Fruit fly (Drosophila melanogaster) whole organism, embryonic: ENCODE measurements around the gene fz4.

Source experiments
- Ada2b ChIP-seq: fragments of 200-800 bp; sonication (Bioruptor generic); IDR thresholded peaks from 2 replicates; pipeline ENCODE4 v1.3.6; 2022; ENCODE audit warnings: missing biosample characterization, missing genetic modification characterization
- Asciz ChIP-seq: fragments of 200-800 bp; sonication (Bioruptor generic); optimal IDR thresholded peaks from 2 replicates; lab custom pipeline; 2017; ENCODE audit warnings: missing biosample characterization, mild to moderate bottlenecking, missing genetic modification characterization, missing genetic modification reagents
- Atf6 ChIP-seq: fragments of 200-800 bp; sonication (Bioruptor generic); IDR thresholded peaks from 2 replicates; pipeline ENCODE4 v1.3.6; 2022; ENCODE audit warnings: missing biosample characterization, missing genetic modification characterization
- B-H1 ChIP-seq: fragments of 200-800 bp; sonication (Bioruptor generic); IDR thresholded peaks from 3 replicates; pipeline ENCODE4 v1.3.6; 2022; ENCODE audit warnings: missing biosample characterization, missing genetic modification characterization
- Blimp-1 ChIP-seq: fragments of 200-800 bp; sonication (Bioruptor generic); optimal IDR thresholded peaks from 3 replicates; lab custom pipeline; 2018; ENCODE audit warnings: missing biosample characterization, missing genetic modification characterization, mild to moderate bottlenecking, moderate library complexity, missing genetic modification reagents
- C15 ChIP-seq: fragments of 200-800 bp; sonication (Bioruptor generic); IDR thresholded peaks from 3 replicates; pipeline ENCODE4 v1.3.6; 2022; ENCODE audit warnings: missing biosample characterization, missing genetic modification characterization
- CG10431 ChIP-seq: fragments of 200-800 bp; sonication (Bioruptor generic); optimal IDR thresholded peaks from 3 replicates; lab custom pipeline; 2018; ENCODE audit warnings: missing biosample characterization, mild to moderate bottlenecking, missing genetic modification characterization
- CG10565 ChIP-seq: fragments of 200-800 bp; sonication (Bioruptor generic); optimal IDR thresholded peaks from 3 replicates; lab custom pipeline; 2016; ENCODE audit warnings: missing biosample characterization, mild to moderate bottlenecking, missing genetic modification characterization
- CG12769 ChIP-seq: fragments of 200-800 bp; sonication (Bioruptor generic); optimal IDR thresholded peaks from 2 replicates; lab custom pipeline; 2019; ENCODE audit warnings: missing biosample characterization, mild to moderate bottlenecking, missing genetic modification characterization, moderate library complexity
- CG13287 ChIP-seq: fragments of 200-800 bp; sonication (Bioruptor generic); IDR thresholded peaks from 2 replicates; pipeline ENCODE4 v1.3.6; 2022; ENCODE audit warnings: missing biosample characterization, missing genetic modification characterization; ENCODE audit not compliant: partially characterized antibody
- CG1603 ChIP-seq: fragments of 200-800 bp; sonication (Bioruptor generic); optimal IDR thresholded peaks from 2 replicates; lab custom pipeline; 2019; ENCODE audit warnings: missing biosample characterization, mild to moderate bottlenecking, missing genetic modification characterization, moderate library complexity
- CG16813 ChIP-seq: fragments of 200-800 bp; sonication (Bioruptor generic); IDR thresholded peaks from 3 replicates; pipeline ENCODE4 v1.3.6; 2022; ENCODE audit warnings: missing biosample characterization, missing genetic modification characterization; ENCODE audit not compliant: partially characterized antibody
- CG16815 ChIP-seq: fragments of 200-800 bp; sonication (Bioruptor generic); optimal IDR thresholded peaks from 3 replicates; lab custom pipeline; 2017; ENCODE audit warnings: missing biosample characterization, mild to moderate bottlenecking, missing genetic modification characterization
- CG2678 ChIP-seq: fragments of 200-800 bp; sonication (Bioruptor generic); optimal IDR thresholded peaks from 3 replicates; lab custom pipeline; 2019; ENCODE audit warnings: missing biosample characterization, mild to moderate bottlenecking, missing genetic modification characterization, moderate library complexity
- CG30431 ChIP-seq: fragments of 200-800 bp; sonication (Bioruptor generic); optimal IDR thresholded peaks from 2 replicates; lab custom pipeline; 2017; ENCODE audit warnings: missing biosample characterization, missing genetic modification characterization
- CG34422 ChIP-seq: fragments of 200-800 bp; sonication (Bioruptor generic); IDR thresholded peaks from 3 replicates; pipeline ENCODE4 v1.3.6; 2022; ENCODE audit warnings: missing biosample characterization, missing genetic modification characterization
- CG6254 ChIP-seq: fragments of 200-800 bp; sonication (Bioruptor generic); optimal IDR thresholded peaks from 3 replicates; lab custom pipeline; 2017; ENCODE audit warnings: mild to moderate bottlenecking, missing biosample characterization, missing genetic modification reagents, missing genetic modification characterization
- CG6689 ChIP-seq: fragments of 200-800 bp; sonication (Bioruptor generic); IDR thresholded peaks from 2 replicates; pipeline ENCODE4 v1.3.6; 2022; ENCODE audit warnings: missing biosample characterization, missing genetic modification characterization
- CG6791 ChIP-seq: fragments of 200-800 bp; sonication (Bioruptor generic); IDR thresholded peaks from 3 replicates; pipeline ENCODE4 v1.3.6; 2022; ENCODE audit warnings: missing biosample characterization, missing genetic modification characterization; ENCODE audit not compliant: partially characterized antibody
- CG7271 ChIP-seq: fragments of 200-800 bp; sonication (Bioruptor generic); optimal IDR thresholded peaks from 2 replicates; lab custom pipeline; 2018; ENCODE audit warnings: missing biosample characterization, mild to moderate bottlenecking, missing genetic modification characterization, moderate library complexity
- CG7839 ChIP-seq: fragments of 200-800 bp; sonication (Bioruptor generic); optimal IDR thresholded peaks from 3 replicates; lab custom pipeline; 2018; ENCODE audit warnings: missing biosample characterization, mild to moderate bottlenecking, missing genetic modification characterization, moderate library complexity
- CG8388 ChIP-seq: fragments of 200-800 bp; sonication (Bioruptor generic); optimal IDR thresholded peaks from 2 replicates; lab custom pipeline; 2019; ENCODE audit warnings: missing biosample characterization, mild to moderate bottlenecking, missing genetic modification characterization, moderate library complexity
- CG9215 ChIP-seq: fragments of 200-800 bp; sonication (Bioruptor generic); IDR thresholded peaks from 2 replicates; pipeline ENCODE4 v1.3.6; 2022; ENCODE audit warnings: missing biosample characterization, missing genetic modification characterization
- CG9609 ChIP-seq: fragments of 200-800 bp; sonication (Bioruptor generic); optimal IDR thresholded peaks from 3 replicates; lab custom pipeline; 2016; ENCODE audit warnings: missing biosample characterization, missing genetic modification characterization
- Dbx ChIP-seq: fragments of 200-800 bp; sonication (Bioruptor generic); IDR thresholded peaks from 3 replicates; pipeline ENCODE4 v1.3.6; 2022; ENCODE audit warnings: missing biosample characterization, missing genetic modification characterization
- Dip2 ChIP-seq: fragments of 200-800 bp; sonication (Bioruptor generic); IDR thresholded peaks from 2 replicates; pipeline ENCODE4 v1.3.6; 2022; ENCODE audit warnings: missing biosample characterization, missing genetic modification characterization
- Gug ChIP-seq: fragments of 200-800 bp; sonication (Bioruptor generic); IDR thresholded peaks from 4 replicates; pipeline ENCODE4 v1.3.6; 2022; ENCODE audit warnings: missing biosample characterization, missing genetic modification characterization
- HHEX ChIP-seq: fragments of 200-800 bp; sonication (Bioruptor generic); optimal IDR thresholded peaks from 3 replicates; lab custom pipeline; 2017; ENCODE audit warnings: missing biosample characterization, mild to moderate bottlenecking, missing genetic modification characterization, missing genetic modification reagents
- HmgZ ChIP-seq: fragments of 200-800 bp; sonication (Bioruptor generic); optimal IDR thresholded peaks from 2 replicates; lab custom pipeline; 2018; ENCODE audit warnings: missing biosample characterization, mild to moderate bottlenecking, missing genetic modification characterization
- MBD-R2 ChIP-seq: fragments of 200-800 bp; sonication (Bioruptor generic); IDR thresholded peaks from 2 replicates; pipeline ENCODE4 v1.3.6; 2022; ENCODE audit warnings: missing biosample characterization, missing genetic modification characterization
- Ravus ChIP-seq: fragments of 200-800 bp; sonication (Bioruptor generic); IDR thresholded peaks from 2 replicates; pipeline ENCODE4 v1.3.6; 2022; ENCODE audit warnings: missing biosample characterization, missing genetic modification characterization
- Sox102F ChIP-seq: fragments of 200-800 bp; sonication (Bioruptor generic); optimal IDR thresholded peaks from 2 replicates; lab custom pipeline; 2018; ENCODE audit warnings: missing biosample characterization, mild to moderate bottlenecking, missing genetic modification characterization, moderate library complexity
- Sry-β ChIP-seq: fragments of 200-800 bp; sonication (Bioruptor generic); optimal IDR thresholded peaks from 2 replicates; lab custom pipeline; 2018; ENCODE audit warnings: missing biosample characterization, mild to moderate bottlenecking, missing genetic modification characterization, moderate library complexity
- Trl ChIP-seq, 3 experiments: fragments of >200 bp in 2 of 3; fragments of 200-800 bp in 1 of 3; sonication (Bioruptor generic) in 1 of 3; optimal IDR thresholded peaks; 2 replicates in 1 of 3; 3 replicates in 2 of 3; lab custom pipeline; 2016 to 2017; ENCODE audit warnings: missing biosample characterization in 1 of 3, missing genetic modification characterization in 1 of 3
- Xbp1 ChIP-seq: fragments of 200-800 bp; sonication (Bioruptor generic); optimal IDR thresholded peaks from 3 replicates; lab custom pipeline; 2016; ENCODE audit warnings: missing biosample characterization, mild to moderate bottlenecking, missing genetic modification characterization
- chif ChIP-seq, 2 experiments: fragments of 200-800 bp; sonication (Bioruptor generic); optimal IDR thresholded peaks; 3 replicates each; lab custom pipeline; 2016; ENCODE audit warnings: missing biosample characterization in 2 of 2, missing genetic modification characterization in 2 of 2
- corto ChIP-seq: fragments of 200-800 bp; sonication (Bioruptor generic); optimal IDR thresholded peaks from 2 replicates; lab custom pipeline; 2016; ENCODE audit warnings: missing biosample characterization, mild to moderate bottlenecking, missing genetic modification characterization, moderate library complexity
- dysf ChIP-seq: fragments of 200-800 bp; sonication (Bioruptor generic); IDR thresholded peaks from 3 replicates; pipeline ENCODE4 v1.3.6; 2022; ENCODE audit warnings: missing biosample characterization, missing genetic modification characterization
- en ChIP-seq: fragments of 200-800 bp; sonication (Bioruptor generic); optimal IDR thresholded peaks from 2 replicates; lab custom pipeline; 2016; ENCODE audit warnings: missing biosample characterization, missing genetic modification characterization
- gem ChIP-seq: fragments of 200-800 bp; sonication (Bioruptor generic); optimal IDR thresholded peaks from 2 replicates; lab custom pipeline; 2019; ENCODE audit warnings: missing biosample characterization, mild to moderate bottlenecking, missing genetic modification characterization, moderate library complexity
- her ChIP-seq: fragments of 200-800 bp; sonication (Bioruptor generic); optimal IDR thresholded peaks from 2 replicates; lab custom pipeline; 2016; ENCODE audit warnings: missing biosample characterization, missing genetic modification characterization
- hkb ChIP-seq, 2 experiments: fragments of 200-800 bp in 1 of 2; fragments of >200 bp in 1 of 2; sonication (Bioruptor generic) in 1 of 2; IDR thresholded peaks in 1 of 2; optimal IDR thresholded peaks in 1 of 2; 2 replicates each; pipeline versions ENCODE4 v1.3.6 to Lab custom; 2017 to 2022; ENCODE audit warnings: missing biosample characterization in 1 of 2, missing genetic modification characterization in 1 of 2
- jigr1 ChIP-seq: fragments of 200-800 bp; sonication (Bioruptor generic); IDR thresholded peaks from 3 replicates; pipeline ENCODE4 v1.3.6; 2022; ENCODE audit warnings: missing biosample characterization, missing genetic modification characterization
- kah ChIP-seq: fragments of 200-800 bp; sonication (Bioruptor generic); optimal IDR thresholded peaks from 2 replicates; lab custom pipeline; 2018; ENCODE audit warnings: missing biosample characterization, mild to moderate bottlenecking, missing genetic modification characterization
- lilli ChIP-seq: fragments of 200-800 bp; sonication (Bioruptor generic); optimal IDR thresholded peaks from 3 replicates; lab custom pipeline; 2016; ENCODE audit warnings: missing biosample characterization, missing genetic modification characterization
- mam ChIP-seq: fragments of 200-800 bp; sonication (Bioruptor generic); optimal IDR thresholded peaks from 3 replicates; lab custom pipeline; 2016; ENCODE audit warnings: missing biosample characterization, missing genetic modification characterization
- tin ChIP-seq: fragments of 200-800 bp; sonication (Bioruptor generic); optimal IDR thresholded peaks from 3 replicates; lab custom pipeline; 2016; ENCODE audit warnings: missing biosample characterization, missing genetic modification characterization
- unpg ChIP-seq: fragments of 200-800 bp; sonication (Bioruptor generic); optimal IDR thresholded peaks from 3 replicates; lab custom pipeline; 2018; ENCODE audit warnings: missing biosample characterization, mild to moderate bottlenecking, missing genetic modification characterization, moderate library complexity
- zfh2 ChIP-seq: fragments of 200-800 bp; sonication (Bioruptor generic); optimal IDR thresholded peaks from 2 replicates; lab custom pipeline; 2016; ENCODE audit warnings: missing biosample characterization, missing genetic modification characterization

Gene fz4

dm6 chrX:7086539-7086938 is 23.6 kb downstream of the fz4 start (continued):
- TF ChIP-seq CG7271 (peak; percentile 27), tin (GFP tag; lab: Kevin White, UChicago) (peak; percentile 13), Trl (optimal IDR thresholded peaks at IDR 0.05; lab: Kevin White, UChicago) (no peak), Trl (GFP tag; optimal IDR thresholded peaks at IDR 0.05; lab: Kevin White, UChicago) (no peak), Sry-β (GFP tag; lab: Kevin White, UChicago) (no peak), CG8388 (GFP tag; lab: Kevin White, UChicago) (peak; percentile 39), Atf6 (GFP tag; lab: Robert Waterston, UW) (no peak), CG16813 (no peak), HHEX (no peak), CG6791 (GFP tag; lab: Robert Waterston, UW) (no peak), CG6254 (no peak), CG30431 (GFP tag; lab: Kevin White, UChicago) (no peak), chif (GFP tag; optimal IDR thresholded peaks at IDR 0.05; lab: Kevin White, UChicago) (peak; percentile 12 to 16), Ada2b (peak; percentile 64), Sox102F (GFP tag; lab: Kevin White, UChicago) (peak; percentile 40), corto (GFP tag; lab: Kevin White, UChicago) (no peak), HmgZ (tag; lab: Kevin White, UChicago) (no peak), kah (GFP tag; lab: Kevin White, UChicago) (no peak), Asciz (GFP tag; lab: Kevin White, UChicago) (no peak), MBD-R2 (GFP tag; lab: Robert Waterston, UW) (peak; percentile 14; the same call in 1 of the 2 replicates), CG9609 (GFP tag; lab: Kevin White, UChicago) (no peak), Gug (GFP tag; lab: Robert Waterston, UW) (peak; percentile 21; the same call in 1 of the 4 replicates), CG13287 (GFP tag; lab: Robert Waterston, UW) (no peak), dysf (peak; percentile 35; the same call in 1 of the 3 replicates), Blimp-1 (GFP tag; lab: Kevin White, UChicago) (peak; percentile 11), hkb (optimal IDR thresholded peaks at IDR 0.05; lab: Kevin White, UChicago) (no peak), hkb (GFP tag; IDR thresholded peaks at IDR 0.05; lab: Robert Waterston, UW) (peak; percentile 29; the same call in 1 of the 2 replicates), CG12769 (tag; lab: Kevin White, UChicago) (no peak), jigr1 (GFP tag; lab: Robert Waterston, UW) (no peak), unpg (GFP tag; lab: Kevin White, UChicago) (peak; percentile 22), Xbp1 (peak; percentile 40), CG6689 (peak; percentile 43; the same call in 1 of the 2 replicates), Dip2 (GFP tag; lab: Robert Waterston, UW) (no peak), gem (tag; lab: Kevin White, UChicago) (peak; percentile 43), Ravus (GFP tag; lab: Robert Waterston, UW) (no peak), en (peak; percentile 3), CG34422 (GFP tag; lab: Robert Waterston, UW) (no peak), CG1603 (tag; lab: Kevin White, UChicago) (no peak), Dbx (GFP tag; lab: Robert Waterston, UW) (0 out of 3 replicates have a peak, but pooled peaks have one; percentile 34), mam (GFP tag; lab: Kevin White, UChicago) (peak; percentile 22), C15 (GFP tag; lab: Robert Waterston, UW) (no peak), CG9215 (GFP tag; lab: Robert Waterston, UW) (no peak), CG2678 (no peak), B-H1 (GFP tag; lab: Robert Waterston, UW) (peak; percentile 44; the same call in 2 of the 3 replicates), her (GFP tag; lab: Kevin White, UChicago) (peak; percentile 2), lilli (GFP tag; lab: Kevin White, UChicago) (peak; percentile 48), CG16815 (GFP tag; lab: Kevin White, UChicago) (no peak), CG7839 (peak; percentile 32), CG10565 (GFP tag; lab: Kevin White, UChicago) (no peak), CG10431 (no peak), zfh2 (peak; percentile 16)
